Fruit fly (Drosophila melanogaster) whole organism, embryonic: ENCODE data around the gene anchor.

Experiments
- Atf3 ChIP-seq: fragments of 200-800 bp; sonication (Bioruptor generic); optimal IDR thresholded peaks from 3 replicates; lab custom pipeline; 2016; ENCODE audit warnings: missing biosample characterization, missing genetic modification characterization
- BtbVII ChIP-seq: fragments of 200-800 bp; sonication (Bioruptor generic); optimal IDR thresholded peaks from 3 replicates; lab custom pipeline; 2017; ENCODE audit warnings: missing biosample characterization, mild to moderate bottlenecking, missing genetic modification characterization
- CG10366 ChIP-seq: fragments of 200-800 bp; sonication (Bioruptor generic); IDR thresholded peaks from 2 replicates; pipeline ENCODE4 v1.3.6; 2022; ENCODE audit warnings: missing biosample characterization, missing genetic modification characterization
- CG11085 ChIP-seq: fragments of 200-800 bp; sonication (Bioruptor generic); IDR thresholded peaks from 2 replicates; pipeline ENCODE4 v1.3.6; 2022; ENCODE audit warnings: missing biosample characterization, missing genetic modification characterization
- CG11504 ChIP-seq: fragments of 200-800 bp; sonication (Bioruptor generic); optimal IDR thresholded peaks from 3 replicates; lab custom pipeline; 2019; ENCODE audit warnings: missing biosample characterization, mild to moderate bottlenecking, missing genetic modification characterization, moderate library complexity
- CG11695 ChIP-seq: fragments of 200-800 bp; sonication (Bioruptor generic); IDR thresholded peaks from 3 replicates; pipeline ENCODE4 v1.3.6; 2022; ENCODE audit warnings: missing biosample characterization, missing genetic modification characterization
- CG12071 ChIP-seq: fragments of 200-800 bp; sonication (Bioruptor generic); optimal IDR thresholded peaks from 3 replicates; lab custom pipeline; 2018; ENCODE audit warnings: missing biosample characterization, mild to moderate bottlenecking, missing genetic modification characterization
- CG13123 ChIP-seq: fragments of 200-800 bp; sonication (Bioruptor generic); optimal IDR thresholded peaks from 2 replicates; lab custom pipeline; 2016; ENCODE audit warnings: missing biosample characterization, missing genetic modification characterization
- CG16813 ChIP-seq: fragments of 200-800 bp; sonication (Bioruptor generic); IDR thresholded peaks from 3 replicates; pipeline ENCODE4 v1.3.6; 2022; ENCODE audit warnings: missing biosample characterization, missing genetic modification characterization; ENCODE audit not compliant: partially characterized antibody
- CG17328 ChIP-seq: fragments of 200-800 bp; sonication (Bioruptor generic); IDR thresholded peaks from 2 replicates; pipeline ENCODE4 v1.3.6; 2022; ENCODE audit warnings: missing biosample characterization, missing genetic modification characterization
- CG17912 ChIP-seq: fragments of 200-800 bp; sonication (Bioruptor generic); optimal IDR thresholded peaks from 2 replicates; lab custom pipeline; 2018; ENCODE audit warnings: missing biosample characterization, mild to moderate bottlenecking, missing genetic modification characterization
- CG18764 ChIP-seq: fragments of 200-800 bp; sonication (Bioruptor generic); optimal IDR thresholded peaks from 3 replicates; lab custom pipeline; 2016; ENCODE audit warnings: missing biosample characterization, missing genetic modification characterization
- CG2199 ChIP-seq: fragments of 200-800 bp; sonication (Bioruptor generic); IDR thresholded peaks from 3 replicates; pipeline ENCODE4 v1.3.6; 2022; ENCODE audit warnings: missing biosample characterization, missing genetic modification characterization
- CG32532 ChIP-seq: fragments of 200-800 bp; sonication (Bioruptor generic); IDR thresholded peaks from 2 replicates; pipeline ENCODE4 v1.3.6; 2022; ENCODE audit warnings: missing biosample characterization, missing genetic modification characterization
- CG33557 ChIP-seq: fragments of 200-800 bp; sonication (Bioruptor generic); optimal IDR thresholded peaks from 2 replicates; lab custom pipeline; 2019; ENCODE audit warnings: missing biosample characterization, mild to moderate bottlenecking, missing genetic modification characterization, moderate library complexity
- CG43689 ChIP-seq: fragments of 200-800 bp; sonication (Bioruptor generic); IDR thresholded peaks from 2 replicates; pipeline ENCODE4 v1.3.6; 2022; ENCODE audit warnings: missing biosample characterization, missing genetic modification characterization
- CG4404 ChIP-seq: fragments of 200-800 bp; sonication (Bioruptor generic); IDR thresholded peaks from 2 replicates; pipeline ENCODE4 v1.3.6; 2022; ENCODE audit warnings: missing biosample characterization, missing genetic modification characterization
- CG4424 ChIP-seq: fragments of 200-800 bp; sonication (Bioruptor generic); optimal IDR thresholded peaks from 3 replicates; lab custom pipeline; 2016; ENCODE audit warnings: missing biosample characterization, missing genetic modification characterization
- CG6854 ChIP-seq: fragments of 200-800 bp; sonication (Bioruptor generic); optimal IDR thresholded peaks from 3 replicates; lab custom pipeline; 2017; ENCODE audit warnings: missing biosample characterization, mild to moderate bottlenecking, missing genetic modification characterization
- CG7556 ChIP-seq: fragments of 200-800 bp; sonication (Bioruptor generic); optimal IDR thresholded peaks from 2 replicates; lab custom pipeline; 2017; ENCODE audit warnings: missing biosample characterization, mild to moderate bottlenecking, missing genetic modification characterization
- CG7839 ChIP-seq: fragments of 200-800 bp; sonication (Bioruptor generic); optimal IDR thresholded peaks from 3 replicates; lab custom pipeline; 2018; ENCODE audit warnings: missing biosample characterization, mild to moderate bottlenecking, missing genetic modification characterization, moderate library complexity
- CG8388 ChIP-seq: fragments of 200-800 bp; sonication (Bioruptor generic); optimal IDR thresholded peaks from 2 replicates; lab custom pipeline; 2019; ENCODE audit warnings: missing biosample characterization, mild to moderate bottlenecking, missing genetic modification characterization, moderate library complexity
- Dll ChIP-seq: fragments of 200-800 bp; sonication (Bioruptor generic); IDR thresholded peaks from 4 replicates; pipeline ENCODE4 v1.3.6; 2022; ENCODE audit warnings: missing biosample characterization, missing genetic modification characterization; ENCODE audit not compliant: partially characterized antibody
- HHEX ChIP-seq: fragments of 200-800 bp; sonication (Bioruptor generic); optimal IDR thresholded peaks from 3 replicates; lab custom pipeline; 2017; ENCODE audit warnings: missing biosample characterization, mild to moderate bottlenecking, missing genetic modification characterization, missing genetic modification reagents
- Hmx ChIP-seq: fragments of 200-800 bp; sonication (Bioruptor generic); optimal IDR thresholded peaks from 2 replicates; lab custom pipeline; 2016; ENCODE audit warnings: missing biosample characterization, missing genetic modification characterization
- Lim3 ChIP-seq: fragments of 200-800 bp; sonication (Bioruptor generic); IDR thresholded peaks from 2 replicates; pipeline ENCODE4 v1.3.6; 2022; ENCODE audit warnings: missing biosample characterization, missing genetic modification characterization
- Meics ChIP-seq: fragments of 200-800 bp; sonication (Bioruptor generic); optimal IDR thresholded peaks from 2 replicates; lab custom pipeline; 2017; ENCODE audit warnings: missing biosample characterization, mild to moderate bottlenecking, missing genetic modification characterization
- Mes4 ChIP-seq: fragments of 200-800 bp; sonication (Bioruptor generic); optimal IDR thresholded peaks from 2 replicates; lab custom pipeline; 2016; ENCODE audit warnings: missing biosample characterization, missing genetic modification characterization
- Nf-YC ChIP-seq: fragments of 200-800 bp; optimal IDR thresholded peaks from 3 replicates; lab custom pipeline; 2019; ENCODE audit warnings: missing biosample characterization, mild to moderate bottlenecking, missing genetic modification characterization, moderate library complexity
- Opbp ChIP-seq: fragments of 200-800 bp; sonication (Bioruptor generic); IDR thresholded peaks from 3 replicates; pipeline ENCODE4 v1.3.6; 2022; ENCODE audit warnings: missing biosample characterization, missing genetic modification characterization; ENCODE audit not compliant: partially characterized antibody
- Scr ChIP-seq: fragments of 200-800 bp; sonication (Bioruptor generic); IDR thresholded peaks from 2 replicates; pipeline ENCODE4 v1.3.6; 2022; ENCODE audit warnings: missing biosample characterization, missing genetic modification characterization; ENCODE audit not compliant: partially characterized antibody
- Six4 ChIP-seq: fragments of 200-800 bp; sonication (Bioruptor generic); optimal IDR thresholded peaks from 2 replicates; lab custom pipeline; 2016; ENCODE audit warnings: missing biosample characterization, missing genetic modification characterization
- Sry-β ChIP-seq: fragments of 200-800 bp; sonication (Bioruptor generic); optimal IDR thresholded peaks from 2 replicates; lab custom pipeline; 2018; ENCODE audit warnings: missing biosample characterization, mild to moderate bottlenecking, missing genetic modification characterization, moderate library complexity
- ara ChIP-seq: fragments of 200-800 bp; sonication (Bioruptor generic); IDR thresholded peaks from 2 replicates; pipeline ENCODE4 v1.3.6; 2022; ENCODE audit warnings: missing biosample characterization, missing genetic modification characterization
- bsh ChIP-seq, 2 experiments: fragments of 200-800 bp; sonication (Bioruptor generic); optimal IDR thresholded peaks; 2 replicates each; lab custom pipeline; 2017 to 2018; ENCODE audit warnings: mild to moderate bottlenecking in 2 of 2, missing biosample characterization in 2 of 2, missing genetic modification characterization in 2 of 2, moderate library complexity in 1 of 2
- chn ChIP-seq: fragments of 200-800 bp; sonication (Bioruptor generic); optimal IDR thresholded peaks from 2 replicates; lab custom pipeline; 2016; ENCODE audit warnings: missing biosample characterization, missing genetic modification characterization
- cwo ChIP-seq: fragments of 200-800 bp; sonication (Bioruptor generic); optimal IDR thresholded peaks from 3 replicates; lab custom pipeline; 2017; ENCODE audit warnings: missing biosample characterization, missing genetic modification characterization, mild to moderate bottlenecking, moderate library complexity, missing genetic modification reagents
- gt ChIP-seq: fragments of 200-800 bp; sonication (Bioruptor generic); IDR thresholded peaks from 2 replicates; pipeline ENCODE4 v1.3.6; 2022; ENCODE audit warnings: missing biosample characterization, missing genetic modification characterization
- h ChIP-seq: fragments of >200 bp; optimal IDR thresholded peaks from 2 replicates; lab custom pipeline; 2017
- jigr1 ChIP-seq: fragments of 200-800 bp; sonication (Bioruptor generic); IDR thresholded peaks from 3 replicates; pipeline ENCODE4 v1.3.6; 2022; ENCODE audit warnings: missing biosample characterization, missing genetic modification characterization
- kni ChIP-seq: fragments of 200-800 bp; sonication (Bioruptor generic); optimal IDR thresholded peaks from 3 replicates; lab custom pipeline; 2017; ENCODE audit warnings: mild to moderate bottlenecking, missing biosample characterization, missing genetic modification reagents, missing genetic modification characterization
- lov ChIP-seq, 2 experiments: fragments of 200-800 bp in 1 of 2; fragments of >200 bp in 1 of 2; sonication (Bioruptor generic) in 1 of 2; IDR thresholded peaks in 1 of 2; optimal IDR thresholded peaks in 1 of 2; 2 replicates in 1 of 2; 3 replicates in 1 of 2; pipeline versions ENCODE4 v1.3.6 to Lab custom; 2017 to 2022; ENCODE audit warnings: missing biosample characterization in 1 of 2, missing genetic modification characterization in 1 of 2
- mld ChIP-seq: fragments of 200-800 bp; sonication (Bioruptor generic); IDR thresholded peaks from 3 replicates; pipeline ENCODE4 v1.3.6; 2022; ENCODE audit warnings: missing biosample characterization, missing genetic modification characterization; ENCODE audit not compliant: partially characterized antibody
- sr ChIP-seq: fragments of 200-800 bp; sonication (Bioruptor generic); IDR thresholded peaks from 3 replicates; pipeline ENCODE4 v1.3.6; 2022; ENCODE audit warnings: missing biosample characterization, missing genetic modification characterization
- tio ChIP-seq: fragments of 200-800 bp; sonication (Bioruptor generic); optimal IDR thresholded peaks from 2 replicates; lab custom pipeline; 2017; ENCODE audit warnings: missing biosample characterization, missing genetic modification characterization, inconsistent platforms
- vfl ChIP-seq: fragments of 200-800 bp; sonication (Bioruptor generic); optimal IDR thresholded peaks from 2 replicates; lab custom pipeline; 2016; ENCODE audit warnings: missing biosample characterization, missing genetic modification characterization
- vnd ChIP-seq: fragments of 200-800 bp; sonication (Bioruptor generic); IDR thresholded peaks from 3 replicates; pipeline ENCODE4 v1.3.6; 2022; ENCODE audit warnings: missing biosample characterization, missing genetic modification characterization; ENCODE audit not compliant: partially characterized antibody

Gene anchor

dm6 chr3L:17643985-17644905 is 22.6 kb downstream of the anchor start (continued):
- TF ChIP-seq bsh (GFP tag; optimal IDR thresholded peaks at IDR 0.05; lab: Kevin White, UChicago) (peak in 1 of 2 experiments; percentile 33), kni (GFP tag; lab: Kevin White, UChicago) (peak; percentile 70), CG8388 (no peak), Scr (GFP tag; lab: Robert Waterston, UW) (no peak), CG32532 (GFP tag; lab: Robert Waterston, UW) (no peak)

- no peak for TF ChIP-seq lov (optimal IDR thresholded peaks at IDR 0.05; lab: Kevin White, UChicago)
- TF ChIP-seq lov (GFP tag; IDR thresholded peaks at IDR 0.05; lab: Robert Waterston, UW), result no peak
- TF ChIP-seq Meics, result peak; percentile 28
- no peak for TF ChIP-seq CG6854 (GFP tag; lab: Kevin White, UChicago)
- no peak; the same call in 2 of the 3 replicates for TF ChIP-seq jigr1
- TF ChIP-seq vnd, result peak; percentile 98
- 0 out of 3 replicates have a peak, but pooled peaks have one; percentile 4 for TF ChIP-seq CG11695 (GFP tag; lab: Robert Waterston, UW)
- TF ChIP-seq CG7556 (GFP tag; lab: Kevin White, UChicago), result no peak
- TF ChIP-seq tio (GFP tag; lab: Kevin White, UChicago), result no peak
- TF ChIP-seq CG13123 (GFP tag; lab: Kevin White, UChicago), result no peak
- no peak for TF ChIP-seq CG11085
- no peak for TF ChIP-seq ara (GFP tag; lab: Robert Waterston, UW)
- no peak for TF ChIP-seq Hmx (GFP tag; lab: Kevin White, UChicago)
- no peak for TF ChIP-seq HHEX (GFP tag; lab: Kevin White, UChicago)
- peak; percentile 97 for TF ChIP-seq Dll
- TF ChIP-seq Mes4 (GFP tag; lab: Kevin White, UChicago), result no peak
- no peak for TF ChIP-seq CG17912
- TF ChIP-seq Six4 (GFP tag; lab: Kevin White, UChicago), result no peak
- TF ChIP-seq gt, result no peak
- peak; percentile 39 for TF ChIP-seq CG4424
- TF ChIP-seq Nf-YC, result no peak
- no peak for TF ChIP-seq CG18764 (GFP tag; lab: Kevin White, UChicago)
- TF ChIP-seq Atf3 (GFP tag; lab: Kevin White, UChicago), result no peak
- TF ChIP-seq cwo (GFP tag; lab: Kevin White, UChicago), result no peak
- no peak for TF ChIP-seq CG10366 (GFP tag; lab: Robert Waterston, UW)
- no peak for TF ChIP-seq sr
- no peak for TF ChIP-seq CG43689
- TF ChIP-seq h (lab: Kevin White, UChicago), result no peak
- no peak for TF ChIP-seq CG11504 (tag; lab: Kevin White, UChicago)
- TF ChIP-seq BtbVII (GFP tag; lab: Kevin White, UChicago), result peak; percentile 59
- TF ChIP-seq CG16813 (GFP tag; lab: Robert Waterston, UW), result peak; percentile 99
- no peak for TF ChIP-seq CG12071 (GFP tag; lab: Kevin White, UChicago)
- TF ChIP-seq mld, result peak; percentile 97
- peak; percentile 99 for TF ChIP-seq Opbp (GFP tag; lab: Robert Waterston, UW)
- no peak for TF ChIP-seq CG33557 (GFP tag; lab: Kevin White, UChicago)
- TF ChIP-seq CG2199 (GFP tag; lab: Robert Waterston, UW), result peak; percentile 84; the same call in 2 of the 3 replicates
- TF ChIP-seq Sry-β (GFP tag; lab: Kevin White, UChicago), result no peak
- TF ChIP-seq chn (GFP tag; lab: Kevin White, UChicago), result peak; percentile 25
- TF ChIP-seq CG32532 (GFP tag; lab: Robert Waterston, UW), result no peak
- no peak for TF ChIP-seq CG4404 (GFP tag; lab: Robert Waterston, UW)
- TF ChIP-seq CG17328 (GFP tag; lab: Robert Waterston, UW), result 0 out of 2 replicates have a peak, but pooled peaks have one; percentile 39
- TF ChIP-seq CG7839 (tag; lab: Kevin White, UChicago), result no peak
- TF ChIP-seq vfl (GFP tag; lab: Kevin White, UChicago), result peak; percentile 38
- TF ChIP-seq Lim3 (GFP tag; lab: Robert Waterston, UW), result no peak
Observed at dm6 chr3L:17644906-17645244, 23.3 kb downstream of the anchor start, which contains the start of gene Pep. Pep (minus strand) TSS chr3L:17645036.
